Worm (Caenorhabditis elegans) whole organism, late embryonic: ENCODE measurements around the gene C39B5.6.

Experiments
- F13H6.1 ChIP-seq: sonication (generic microtip); optimal IDR thresholded peaks from 2 replicates; lab custom pipeline; 2016; ENCODE audit warnings: missing genetic modification characterization, missing compliant biosample characterization
- ama-1 ChIP-seq: fragments of 150-350 bp; optimal IDR thresholded peaks from 2 replicates; lab custom pipeline; 2014
- ceh-2 ChIP-seq: sonication (generic microtip); optimal IDR thresholded peaks from 2 replicates; lab custom pipeline; 2016; ENCODE audit warnings: missing genotype, missing genetic modification characterization, missing compliant biosample characterization
- ceh-22 ChIP-seq: sonication (generic microtip); optimal IDR thresholded peaks from 2 replicates; lab custom pipeline; 2017; ENCODE audit warnings: missing biosample characterization, missing genetic modification characterization
- ceh-6 ChIP-seq: fragments of 200-800 bp; sonication (Bioruptor generic); optimal IDR thresholded peaks from 2 replicates; lab custom pipeline; 2018; ENCODE audit warnings: mild to moderate bottlenecking, missing genetic modification characterization, missing compliant biosample characterization
- eyg-1 ChIP-seq: sonication (generic microtip); optimal IDR thresholded peaks from 2 replicates; lab custom pipeline; 2016; ENCODE audit warnings: missing genotype, missing genetic modification characterization, missing compliant biosample characterization
- hlh-13 ChIP-seq: fragments of 200-800 bp; sonication (Bioruptor generic); optimal IDR thresholded peaks from 2 replicates; lab custom pipeline; 2018; ENCODE audit warnings: mild to moderate bottlenecking, missing genetic modification characterization, missing compliant biosample characterization
- hlh-30 ChIP-seq: sonication (generic microtip); optimal IDR thresholded peaks from 2 replicates; lab custom pipeline; 2017; ENCODE audit warnings: antibody characterized with exemption, missing genetic modification characterization, missing compliant biosample characterization; ENCODE audit not compliant: insufficient read depth
- nfya-1 ChIP-seq: sonication (generic microtip); optimal IDR thresholded peaks from 2 replicates; lab custom pipeline; 2017; ENCODE audit warnings: missing genetic modification characterization, mild to moderate bottlenecking, missing compliant biosample characterization, antibody characterized with exemption, moderate library complexity
- pha-4 ChIP-seq: fragments of 150-350 bp; optimal IDR thresholded peaks from 2 replicates; lab custom pipeline; 2018; ENCODE audit warnings: missing biosample characterization, missing genetic modification reagents, missing genetic modification characterization

DNA sequence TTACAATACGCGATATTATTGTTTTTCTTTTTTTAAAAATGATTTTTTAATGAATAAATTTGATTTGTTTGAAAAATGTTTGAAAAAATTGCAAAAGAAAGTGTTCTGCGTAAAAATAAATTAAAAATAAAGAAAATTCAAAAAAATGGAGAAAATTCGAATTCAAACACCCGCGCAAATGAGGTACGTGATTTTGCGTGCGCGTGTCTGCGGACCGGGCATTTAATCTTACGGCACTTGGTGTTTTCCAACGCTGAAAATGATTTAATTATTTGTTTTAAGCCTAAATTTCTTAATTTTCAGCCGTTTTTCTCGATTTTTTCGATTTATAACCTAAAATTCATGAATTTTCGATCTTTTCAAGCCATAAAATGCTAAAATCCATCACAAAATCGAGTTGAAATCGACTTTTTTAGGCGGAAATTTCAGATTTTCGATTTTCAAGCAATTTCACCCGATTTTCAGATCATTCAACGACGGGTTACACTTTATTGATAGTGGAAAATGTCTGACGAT is 46.3 kb upstream of the C39B5.6 start, which contains the start of gene gcn-1:
- TF ChIP-seq pha-4 (no peak), nfya-1 (peak; percentile 30), ceh-2 (tag; lab: Kevin White, UChicago) (no peak), ama-1 (lab: Kevin White, UChicago) (no peak), ceh-22 (tag; lab: Kevin White, UChicago) (no peak), hlh-13 (no peak), ceh-6 (no peak), F13H6.1 (tag; lab: Kevin White, UChicago) (no peak), eyg-1 (tag; lab: Kevin White, UChicago) (no peak), hlh-30 (no peak)
